Worm (Caenorhabditis elegans) whole organism, early embryonic: ENCODE results near the gene str-240.

Experiments used
- aly-1 ChIP-seq: sonication (generic microtip); optimal IDR thresholded peaks from 2 replicates; lab custom pipeline; 2016; ENCODE audit warnings: missing genetic modification characterization, missing compliant biosample characterization
- ama-1 ChIP-seq: fragments of 150-350 bp; optimal IDR thresholded peaks from 2 replicates; lab custom pipeline; 2014
- ceh-13 ChIP-seq: fragments of 200-800 bp; sonication (Bioruptor generic); optimal IDR thresholded peaks from 2 replicates; lab custom pipeline; 2018; ENCODE audit warnings: mild to moderate bottlenecking, missing genetic modification characterization, missing compliant biosample characterization
- ets-7 ChIP-seq: sonication (generic microtip); optimal IDR thresholded peaks from 2 replicates; lab custom pipeline; 2016; ENCODE audit warnings: missing genotype, missing genetic modification characterization, missing compliant biosample characterization
- flt-1 ChIP-seq: fragments of 200-800 bp; sonication (Bioruptor generic); IDR thresholded peaks from 2 replicates; pipeline ENCODE4 v1.3.6; 2022; ENCODE audit warnings: missing genetic modification characterization, missing compliant biosample characterization
- hnd-1 ChIP-seq: sonication (generic microtip); optimal IDR thresholded peaks from 2 replicates; lab custom pipeline; 2016; ENCODE audit warnings: missing genetic modification characterization, missing compliant biosample characterization
- sea-1 ChIP-seq: fragments of 200-800 bp; sonication (Bioruptor generic); conservative IDR thresholded peaks from 2 replicates; pipeline ENCODE4 v1.3.6; 2022; ENCODE audit warnings: missing genetic modification characterization, missing compliant biosample characterization
- tbx-11 ChIP-seq: fragments of 200-800 bp; sonication (Bioruptor generic); IDR thresholded peaks from 2 replicates; pipeline ENCODE4 v1.3.6; 2022; ENCODE audit warnings: missing genetic modification characterization, missing compliant biosample characterization

DNA sequence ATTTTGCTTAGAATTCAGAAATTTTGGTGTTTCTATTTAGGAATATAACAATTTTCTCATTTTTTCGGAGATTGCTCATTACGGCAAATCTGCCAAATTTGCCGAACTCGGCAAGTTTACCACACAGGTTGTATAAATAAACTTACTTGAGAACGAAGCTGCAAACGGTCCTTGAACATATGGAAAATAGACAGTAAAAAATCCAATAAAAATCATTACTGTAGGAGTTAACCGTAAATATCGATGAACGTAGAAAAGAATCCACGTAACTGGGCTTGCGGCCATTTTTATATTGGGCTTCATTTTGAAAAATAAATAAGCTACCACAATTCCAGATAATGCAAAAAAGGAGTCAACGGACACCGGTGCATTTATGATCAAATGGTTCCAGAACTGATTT, 18.5 kb upstream of the str-240 start:
- TF ChIP-seq ama-1 (no peak), ceh-13 (no peak), flt-1 (GFP tag; lab: Robert Waterston, UW) (no peak), sea-1 (GFP tag; lab: Robert Waterston, UW) (no peak), tbx-11 (GFP tag; lab: Robert Waterston, UW) (no peak), ets-7 (tag; lab: Kevin White, UChicago) (no peak), aly-1 (tag; lab: Kevin White, UChicago) (no peak), hnd-1 (tag; lab: Kevin White, UChicago) (no peak)
